Worm (Caenorhabditis elegans) whole organism, midembryonic: ENCODE data around the gene R11D1.2.

Experiments used
- T22C8.4 ChIP-seq: fragments of 200-800 bp; sonication (Bioruptor generic); IDR thresholded peaks from 2 replicates; pipeline ENCODE4 v1.3.6; 2022; ENCODE audit warnings: missing genetic modification characterization, missing compliant biosample characterization
- cog-1 ChIP-seq: sonication (generic microtip); optimal IDR thresholded peaks from 2 replicates; lab custom pipeline; 2016; ENCODE audit warnings: missing genetic modification characterization, missing compliant biosample characterization
- flt-1 ChIP-seq: fragments of 200-800 bp; sonication (Bioruptor generic); IDR thresholded peaks from 2 replicates; pipeline ENCODE4 v1.3.6; 2022; ENCODE audit warnings: missing genetic modification characterization, missing compliant biosample characterization
- klf-2 ChIP-seq: fragments of 200-800 bp; sonication (Bioruptor generic); conservative IDR thresholded peaks from 2 replicates; pipeline ENCODE4 v1.3.6; 2022; ENCODE audit warnings: missing genetic modification reagents, missing genetic modification characterization, missing compliant biosample characterization
- med-1 ChIP-seq: sonication (generic microtip); optimal IDR thresholded peaks from 2 replicates; lab custom pipeline; 2017; ENCODE audit warnings: missing genetic modification characterization, mild to moderate bottlenecking, missing compliant biosample characterization, antibody characterized with exemption, missing genetic modification reagents; ENCODE audit not compliant: insufficient read depth
- ref-1 ChIP-seq: fragments of 200-800 bp; sonication (Bioruptor generic); conservative IDR thresholded peaks from 2 replicates; pipeline ENCODE4 v1.3.6; 2022; ENCODE audit warnings: missing genetic modification reagents, missing genetic modification characterization, missing compliant biosample characterization
- tab-1 ChIP-seq: fragments of 200-800 bp; sonication (Bioruptor generic); IDR thresholded peaks from 2 replicates; pipeline ENCODE4 v1.3.6; 2022; ENCODE audit warnings: missing genetic modification characterization, missing compliant biosample characterization
- ztf-23 ChIP-seq: fragments of 200-800 bp; sonication (Bioruptor generic); IDR thresholded peaks from 2 replicates; pipeline ENCODE4 v1.3.6; 2022; ENCODE audit warnings: missing genetic modification reagents, missing genetic modification characterization, missing compliant biosample characterization
- ztf-29 ChIP-seq: fragments of 200-800 bp; sonication (Bioruptor generic); IDR thresholded peaks from 2 replicates; pipeline ENCODE4 v1.3.6; 2022; ENCODE audit warnings: missing genetic modification reagents, missing genetic modification characterization, missing compliant biosample characterization

The R11D1.2 gene

ce11 chrV:12679292-12679691 is 29.1 kb upstream of the R11D1.2 start:
- no peak for TF ChIP-seq med-1 (GFP tag; lab: Kevin White, UChicago)
- TF ChIP-seq ztf-23: no peak
- TF ChIP-seq flt-1 (GFP tag; lab: Robert Waterston, UW): no peak
- TF ChIP-seq klf-2: no peak
- no peak for TF ChIP-seq tab-1 (GFP tag; lab: Robert Waterston, UW)
- TF ChIP-seq cog-1 (tag; lab: Kevin White, UChicago): no peak
- TF ChIP-seq ztf-29: no peak
- TF ChIP-seq T22C8.4 (GFP tag; lab: Robert Waterston, UW): no peak
- no peak for TF ChIP-seq ref-1 (GFP tag; lab: Robert Waterston, UW)

ce11 chrV:12679807-12680206 is 28.6 kb upstream of the R11D1.2 start, which contains the start of gene frpr-15:
TSS of gene frpr-15 (plus strand) at chrV:12680107.
- TF ChIP-seq cog-1 (tag; lab: Kevin White, UChicago) (no peak), med-1 (GFP tag; lab: Kevin White, UChicago) (no peak), flt-1 (GFP tag; lab: Robert Waterston, UW) (no peak), ref-1 (GFP tag; lab: Robert Waterston, UW) (no peak), ztf-23 (no peak), klf-2 (no peak), tab-1 (GFP tag; lab: Robert Waterston, UW) (no peak), ztf-29 (no peak), T22C8.4 (GFP tag; lab: Robert Waterston, UW) (no peak)

ce11 chrV:12683205-12683604 is 25.2 kb upstream of the R11D1.2 start:
- TF ChIP-seq ref-1 (GFP tag; lab: Robert Waterston, UW): no peak
- TF ChIP-seq klf-2: no peak
- no peak for TF ChIP-seq med-1 (GFP tag; lab: Kevin White, UChicago)
- no peak for TF ChIP-seq ztf-23

- TF ChIP-seq klf-2 (no peak), ztf-23 (no peak), flt-1 (GFP tag; lab: Robert Waterston, UW) (no peak), ztf-29 (no peak), T22C8.4 (GFP tag; lab: Robert Waterston, UW) (no peak), tab-1 (GFP tag; lab: Robert Waterston, UW) (no peak), ref-1 (GFP tag; lab: Robert Waterston, UW) (no peak), med-1 (GFP tag; lab: Kevin White, UChicago) (no peak), cog-1 (tag; lab: Kevin White, UChicago) (no peak)
These were observed 13.2 kb upstream of the R11D1.2 start, which contains the start of gene parn-1 for ce11 chrV:12695155-12695554. TSS of gene parn-1 (minus strand) at chrV:12695255.

ce11 chrV:12695968-12696367 is 12.4 kb upstream of the R11D1.2 start, which contains the start of gene K10C8.4:
TSS of gene K10C8.4 (plus strand) at chrV:12696268.
- no peak for TF ChIP-seq ztf-23
- no peak for TF ChIP-seq flt-1 (GFP tag; lab: Robert Waterston, UW)
- TF ChIP-seq klf-2: no peak
- TF ChIP-seq tab-1 (GFP tag; lab: Robert Waterston, UW): no peak
- no peak for TF ChIP-seq cog-1 (tag; lab: Kevin White, UChicago)
- TF ChIP-seq ztf-29: no peak
- TF ChIP-seq med-1 (GFP tag; lab: Kevin White, UChicago): no peak
- TF ChIP-seq ref-1 (GFP tag; lab: Robert Waterston, UW): no peak
- no peak for TF ChIP-seq T22C8.4 (GFP tag; lab: Robert Waterston, UW)

ce11 chrV:12696790-12697189 is 11.6 kb upstream of the R11D1.2 start:
- TF ChIP-seq cog-1 (tag; lab: Kevin White, UChicago) (no peak), T22C8.4 (GFP tag; lab: Robert Waterston, UW) (no peak), ref-1 (GFP tag; lab: Robert Waterston, UW) (no peak)

- TF ChIP-seq klf-2: no peak
- TF ChIP-seq ztf-23: no peak
- no peak for TF ChIP-seq ref-1 (GFP tag; lab: Robert Waterston, UW)
These were observed 11.0 kb upstream of the R11D1.2 start, which contains the start of gene istr-1 for ce11 chrV:12697364-12697901. TSS of gene istr-1 (plus strand) at chrV:12697858.

ce11 chrV:12701613-12702012 is 6.8 kb upstream of the R11D1.2 start:
- TF ChIP-seq tab-1 (GFP tag; lab: Robert Waterston, UW): no peak
- no peak for TF ChIP-seq ref-1 (GFP tag; lab: Robert Waterston, UW)
- no peak for TF ChIP-seq med-1 (GFP tag; lab: Kevin White, UChicago)
- TF ChIP-seq cog-1 (tag; lab: Kevin White, UChicago): no peak
- TF ChIP-seq klf-2: no peak

ce11 chrV:12704077-12704476 is 4.3 kb upstream of the R11D1.2 start, which contains the start of gene R11D1.1:
TSS of gene R11D1.1 (plus strand) at chrV:12704377.
- TF ChIP-seq flt-1 (GFP tag; lab: Robert Waterston, UW) (no peak), tab-1 (GFP tag; lab: Robert Waterston, UW) (no peak), ztf-23 (no peak), med-1 (GFP tag; lab: Kevin White, UChicago) (no peak)

- no peak for TF ChIP-seq med-1 (GFP tag; lab: Kevin White, UChicago)
- no peak for TF ChIP-seq ref-1 (GFP tag; lab: Robert Waterston, UW)
- TF ChIP-seq ztf-23: no peak
- TF ChIP-seq klf-2: no peak
- TF ChIP-seq tab-1 (GFP tag; lab: Robert Waterston, UW): no peak
- TF ChIP-seq flt-1 (GFP tag; lab: Robert Waterston, UW): no peak
- TF ChIP-seq ztf-29: no peak
- TF ChIP-seq T22C8.4 (GFP tag; lab: Robert Waterston, UW): no peak
- no peak for TF ChIP-seq cog-1 (tag; lab: Kevin White, UChicago)
These were observed 1.9 kb upstream of the R11D1.2 start for ce11 chrV:12706511-12706910.
